Worm (Caenorhabditis elegans) whole organism, L2 larva: ENCODE results near the gene F53C11.4.

Experiments used
- F13H6.1 ChIP-seq: sonication (generic microtip); optimal IDR thresholded peaks from 2 replicates; lab custom pipeline; 2016; ENCODE audit warnings: missing genetic modification characterization, missing compliant biosample characterization
- Y55F3AM.14 ChIP-seq: fragments of 200-800 bp; sonication (Bioruptor generic); optimal IDR thresholded peaks from 2 replicates; lab custom pipeline; 2018; ENCODE audit warnings: mild to moderate bottlenecking, missing genetic modification characterization, missing compliant biosample characterization
- ZK546.5 ChIP-seq: sonication (generic microtip); optimal IDR thresholded peaks from 2 replicates; lab custom pipeline; 2017; ENCODE audit warnings: missing biosample characterization, missing genetic modification characterization
- alr-1 ChIP-seq: fragments of 150-350 bp; optimal IDR thresholded peaks from 2 replicates; lab custom pipeline; 2014; ENCODE audit warnings: missing biosample characterization, missing genetic modification characterization
- aly-2 ChIP-seq: fragments of 150-350 bp; optimal IDR thresholded peaks from 2 replicates; lab custom pipeline; 2014; ENCODE audit warnings: missing biosample characterization, missing genetic modification characterization
- ama-1 ChIP-seq: fragments of 150-350 bp; optimal IDR thresholded peaks from 2 replicates; lab custom pipeline; 2018; ENCODE audit warnings: inconsistent platforms
- blmp-1 ChIP-seq: sonication (generic microtip); optimal IDR thresholded peaks from 2 replicates; lab custom pipeline; 2017; ENCODE audit warnings: missing genetic modification characterization, mild to moderate bottlenecking, missing compliant biosample characterization, antibody characterized with exemption, moderate library complexity; ENCODE audit not compliant: insufficient read depth
- ceh-82 ChIP-seq: fragments of 150-350 bp; optimal IDR thresholded peaks from 2 replicates; lab custom pipeline; 2014; ENCODE audit warnings: missing biosample characterization, missing genetic modification characterization
- crh-2 ChIP-seq: sonication (generic microtip); optimal IDR thresholded peaks from 2 replicates; lab custom pipeline; 2017; ENCODE audit warnings: missing biosample characterization, missing genetic modification characterization
- dmd-4 ChIP-seq: sonication (generic microtip); optimal IDR thresholded peaks from 2 replicates; lab custom pipeline; 2017; ENCODE audit warnings: missing biosample characterization, missing genetic modification characterization
- egl-27 ChIP-seq: sonication (generic microtip); optimal IDR thresholded peaks from 3 replicates; lab custom pipeline; 2017; ENCODE audit warnings: missing biosample characterization, missing genetic modification reagents, missing genetic modification characterization
- elt-1 ChIP-seq: fragments of 150-350 bp; optimal IDR thresholded peaks from 2 replicates; lab custom pipeline; 2014; ENCODE audit warnings: missing biosample characterization, missing genetic modification characterization
- fos-1 ChIP-seq: fragments of 150-350 bp; optimal IDR thresholded peaks from 2 replicates; lab custom pipeline; 2014; ENCODE audit warnings: missing biosample characterization, missing genetic modification characterization
- gmeb-1 ChIP-seq: fragments of 150-350 bp; optimal IDR thresholded peaks from 2 replicates; lab custom pipeline; 2014; ENCODE audit warnings: missing biosample characterization, missing genetic modification characterization
- lin-11 ChIP-seq: fragments of 150-350 bp; sonication (generic microtip); optimal IDR thresholded peaks from 2 replicates; lab custom pipeline; 2014; ENCODE audit warnings: missing biosample characterization, missing genetic modification characterization, inconsistent platforms, mixed read lengths
- lsy-2 ChIP-seq, 2 experiments: fragments of 150-350 bp in 1 of 2; sonication (generic microtip) in 1 of 2; optimal IDR thresholded peaks; 2 replicates each; lab custom pipeline; 2014 to 2017; ENCODE audit warnings: missing biosample characterization in 2 of 2, missing genetic modification characterization in 2 of 2
- mab-5 ChIP-seq: fragments of 150-350 bp; optimal IDR thresholded peaks from 2 replicates; lab custom pipeline; 2014; ENCODE audit warnings: missing biosample characterization, missing genetic modification characterization
- mbf-1 ChIP-seq: sonication (generic microtip); optimal IDR thresholded peaks from 2 replicates; lab custom pipeline; 2017; ENCODE audit warnings: missing biosample characterization, missing genetic modification characterization
- nhr-10 ChIP-seq: sonication (generic microtip); optimal IDR thresholded peaks from 2 replicates; lab custom pipeline; 2017; ENCODE audit warnings: missing biosample characterization, missing genetic modification characterization
- nhr-11 ChIP-seq: fragments of 150-350 bp; optimal IDR thresholded peaks from 2 replicates; lab custom pipeline; 2014; ENCODE audit warnings: missing biosample characterization, missing genetic modification characterization
- nhr-12 ChIP-seq: fragments of 150-350 bp; optimal IDR thresholded peaks from 2 replicates; lab custom pipeline; 2014; ENCODE audit warnings: missing biosample characterization, missing genetic modification characterization
- nhr-129 ChIP-seq: fragments of 150-350 bp; optimal IDR thresholded peaks from 2 replicates; lab custom pipeline; 2014; ENCODE audit warnings: missing biosample characterization, missing genetic modification characterization
- nhr-21 ChIP-seq: fragments of 150-350 bp; optimal IDR thresholded peaks from 2 replicates; lab custom pipeline; 2014; ENCODE audit warnings: missing biosample characterization, missing genetic modification characterization
- nhr-25 ChIP-seq: fragments of 150-350 bp; sonication (generic microtip); optimal IDR thresholded peaks from 3 replicates; lab custom pipeline; 2014; ENCODE audit warnings: missing biosample characterization, missing genetic modification characterization
- nhr-6 ChIP-seq: fragments of 150-350 bp; optimal IDR thresholded peaks from 2 replicates; lab custom pipeline; 2014; ENCODE audit warnings: missing biosample characterization, missing genetic modification characterization
- nhr-77 ChIP-seq: fragments of 150-350 bp; optimal IDR thresholded peaks from 2 replicates; lab custom pipeline; 2014; ENCODE audit warnings: missing biosample characterization, missing genetic modification characterization
- sem-4 ChIP-seq: fragments of 150-350 bp; optimal IDR thresholded peaks from 2 replicates; lab custom pipeline; 2014; ENCODE audit warnings: missing biosample characterization, missing genetic modification reagents, missing genetic modification characterization
- sma-9 ChIP-seq, 2 experiments: fragments of 150-350 bp in 1 of 2; sonication (generic microtip) in 1 of 2; optimal IDR thresholded peaks; 2 replicates each; lab custom pipeline; 2014 to 2016; ENCODE audit warnings: missing genetic modification characterization in 2 of 2, mild to moderate bottlenecking in 1 of 2, missing biosample characterization in 1 of 2, missing compliant biosample characterization in 1 of 2, missing genetic modification reagents in 1 of 2, moderate library complexity in 1 of 2
- snpc-4 ChIP-seq: fragments of 150-350 bp; optimal IDR thresholded peaks from 2 replicates; lab custom pipeline; 2014; ENCODE audit warnings: missing biosample characterization, missing genetic modification characterization
- unc-39 ChIP-seq: fragments of 150-350 bp; optimal IDR thresholded peaks from 2 replicates; lab custom pipeline; 2014; ENCODE audit warnings: missing biosample characterization, missing genetic modification characterization
- unc-55 ChIP-seq: fragments of 150-350 bp; sonication (generic microtip); optimal IDR thresholded peaks from 3 replicates; lab custom pipeline; 2014; ENCODE audit warnings: missing biosample characterization, missing genetic modification reagents, missing genetic modification characterization
- zag-1 ChIP-seq: fragments of 150-350 bp; optimal IDR thresholded peaks from 2 replicates; lab custom pipeline; 2014; ENCODE audit warnings: missing biosample characterization, missing genetic modification characterization
- ztf-1 ChIP-seq: fragments of 200-800 bp; sonication (Bioruptor generic); conservative IDR thresholded peaks from 2 replicates; pipeline ENCODE4 v1.3.6; 2022; ENCODE audit warnings: missing genetic modification characterization, missing compliant biosample characterization
- ztf-4 ChIP-seq: fragments of 150-350 bp; optimal IDR thresholded peaks from 2 replicates; lab custom pipeline; 2014; ENCODE audit warnings: missing biosample characterization, missing genetic modification characterization

F53C11.4 gene

DNA sequence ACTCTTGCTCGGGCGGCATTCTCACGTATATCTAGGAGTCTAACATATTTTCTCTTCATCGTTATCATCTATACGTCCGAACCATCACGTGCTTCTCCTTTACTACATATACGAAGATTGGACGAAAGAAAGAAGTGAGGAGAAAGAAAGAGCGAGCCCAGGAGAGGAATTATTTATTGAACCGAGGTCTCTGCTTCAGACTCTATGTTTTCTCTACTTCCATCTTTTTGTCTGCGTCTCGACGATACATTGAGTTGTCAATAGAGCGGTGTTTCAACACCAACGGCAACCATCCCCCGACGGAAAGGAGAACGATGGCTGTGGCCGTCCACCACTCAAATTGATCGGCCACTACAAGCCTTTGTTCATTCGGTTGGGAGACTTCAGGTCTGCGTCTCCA is 2.2 kb upstream of the F53C11.4 start (continued):
- no peak for TF ChIP-seq mbf-1
- TF ChIP-seq, all 48 proteins: peak for 27

- TF ChIP-seq nhr-77 = no peak
- TF ChIP-seq crh-2 (tag; lab: Kevin White, UChicago) = peak; percentile 10
- peak; percentile 19 for TF ChIP-seq F13H6.1 (tag; lab: Kevin White, UChicago)
- peak; percentile 9 for TF ChIP-seq fos-1 (tag; lab: Kevin White, UChicago)
- peak; percentile 50 for TF ChIP-seq nhr-129 (tag; lab: Kevin White, UChicago)
- peak; percentile 6 for TF ChIP-seq blmp-1 (tag; lab: Kevin White, UChicago)
- peak; percentile 23 for TF ChIP-seq sem-4 (tag; lab: Kevin White, UChicago)
- peak; percentile 65 for TF ChIP-seq nhr-25
- TF ChIP-seq Y55F3AM.14 (GFP tag; lab: Kevin White, UChicago) = no peak
- peak; percentile 39 for TF ChIP-seq nhr-21 (tag; lab: Kevin White, UChicago)
- TF ChIP-seq sma-9 (GFP tag; optimal IDR thresholded peaks at IDR 0.05; lab: Kevin White, UChicago) = peak; percentile 67
- TF ChIP-seq sma-9 (tag; optimal IDR thresholded peaks at IDR 0.05; lab: Kevin White, UChicago) = no peak
- TF ChIP-seq, all 48 proteins: peak for 9
Measured at ce11 chrV:13787948-13788681, 963 bp upstream of the F53C11.4 start.

ce11 chrV:13785767-13786166 is 1.4 kb downstream of the F53C11.4 start:
- TF ChIP-seq snpc-4 (tag; lab: Kevin White, UChicago) (no peak), nhr-12 (tag; lab: Kevin White, UChicago) (no peak), aly-2 (tag; lab: Kevin White, UChicago) (no peak), lin-11 (no peak), nhr-10 (tag; lab: Kevin White, UChicago) (no peak), blmp-1 (tag; lab: Kevin White, UChicago) (no peak), unc-39 (no peak), ama-1 (no peak)

ce11 chrV:13782190-13782589 is 5.0 kb downstream of the F53C11.4 start, which contains the start of gene decr-1.1:
Gene decr-1.1 (plus strand): TSS chrV:13782399.
- TF ChIP-seq sma-9 (GFP tag; optimal IDR thresholded peaks at IDR 0.05; lab: Kevin White, UChicago) (peak; percentile 34), sma-9 (tag; optimal IDR thresholded peaks at IDR 0.05; lab: Kevin White, UChicago) (no peak), nhr-129 (tag; lab: Kevin White, UChicago) (peak; percentile 4), fos-1 (tag; lab: Kevin White, UChicago) (peak; percentile 26), dmd-4 (tag; lab: Kevin White, UChicago) (no peak), mab-5 (tag; lab: Kevin White, UChicago) (no peak), ceh-82 (no peak), nhr-6 (tag; lab: Kevin White, UChicago) (no peak), aly-2 (tag; lab: Kevin White, UChicago) (no peak), alr-1 (tag; lab: Kevin White, UChicago) (no peak), nhr-11 (no peak), blmp-1 (tag; lab: Kevin White, UChicago) (no peak), elt-1 (tag; lab: Kevin White, UChicago) (no peak), nhr-77 (no peak), gmeb-1 (tag; lab: Kevin White, UChicago) (no peak)

- no peak for TF ChIP-seq crh-2 (tag; lab: Kevin White, UChicago)
- no peak for TF ChIP-seq fos-1 (tag; lab: Kevin White, UChicago)
- no peak for TF ChIP-seq ztf-1 (GFP tag; lab: Robert Waterston, UW)
- TF ChIP-seq zag-1 (tag; lab: Kevin White, UChicago) = no peak
- TF ChIP-seq, all 48 proteins: peak for 0
Measured at ce11 chrV:13780902-13781301, 6.2 kb downstream of the F53C11.4 start.

- TF ChIP-seq nhr-10 (tag; lab: Kevin White, UChicago) (no peak), mab-5 (tag; lab: Kevin White, UChicago) (no peak), lsy-2 (tag; optimal IDR thresholded peaks at IDR 0.05; lab: Kevin White, UChicago) (no peak), mbf-1 (no peak), unc-55 (GFP tag; lab: Kevin White, UChicago) (no peak), aly-2 (tag; lab: Kevin White, UChicago) (no peak), gmeb-1 (tag; lab: Kevin White, UChicago) (no peak), Y55F3AM.14 (GFP tag; lab: Kevin White, UChicago) (no peak), ZK546.5 (no peak), lin-11 (no peak), elt-1 (tag; lab: Kevin White, UChicago) (no peak), nhr-77 (no peak), egl-27 (tag; lab: Kevin White, UChicago) (no peak), ztf-4 (no peak)
Measured at ce11 chrV:13777857-13778256, 9.3 kb downstream of the F53C11.4 start, which contains the start of gene F53C11.9. Gene F53C11.9 (plus strand): TSS chrV:13778015.
